Worm (Caenorhabditis elegans) whole organism, L4 larva: ENCODE measurements around the gene F41H8.1.

Experiments used
- D1046.2 ChIP-seq: fragments of 200-800 bp; sonication (Bioruptor generic); IDR thresholded peaks from 2 replicates; pipeline ENCODE4 v1.3.6; 2022; ENCODE audit warnings: missing genetic modification characterization, missing compliant biosample characterization
- F10B5.3 ChIP-seq: sonication (generic microtip); optimal IDR thresholded peaks from 2 replicates; lab custom pipeline; 2016; ENCODE audit warnings: mild to moderate bottlenecking, missing genetic modification characterization, missing compliant biosample characterization
- F26F4.8 ChIP-seq: fragments of 200-800 bp; sonication (Bioruptor generic); conservative IDR thresholded peaks from 2 replicates; pipeline ENCODE4 v1.3.6; 2022; ENCODE audit warnings: missing genetic modification characterization, missing compliant biosample characterization
- T26A8.4 ChIP-seq: fragments of 200-800 bp; sonication (Bioruptor generic); IDR thresholded peaks from 2 replicates; pipeline ENCODE4 v1.3.6; 2022; ENCODE audit warnings: missing genetic modification characterization, missing compliant biosample characterization
- Y105C5A.15 ChIP-seq: fragments of 200-800 bp; sonication (Bioruptor generic); IDR thresholded peaks from 2 replicates; pipeline ENCODE4 v1.3.6; 2022; ENCODE audit warnings: missing genetic modification characterization, missing compliant biosample characterization
- aha-1 ChIP-seq: fragments of 150-350 bp; peaks from one replicate; lab custom pipeline; 2014; ENCODE audit warnings: missing biosample characterization, missing genetic modification characterization
- aly-2 ChIP-seq: sonication (generic microtip); optimal IDR thresholded peaks from 2 replicates; lab custom pipeline; 2018; ENCODE audit warnings: missing biosample characterization, missing genetic modification characterization
- ama-1 ChIP-seq: fragments of 150-350 bp; optimal IDR thresholded peaks from 2 replicates; lab custom pipeline; 2014; ENCODE audit warnings: inconsistent platforms, mixed read lengths
- attf-4 ChIP-seq: sonication (generic microtip); optimal IDR thresholded peaks from 3 replicates; lab custom pipeline; 2017; ENCODE audit warnings: missing biosample characterization, missing genetic modification characterization
- ceh-20 ChIP-seq: fragments of 200-800 bp; sonication (Bioruptor generic); IDR thresholded peaks from 2 replicates; pipeline ENCODE4 v1.3.6; 2022; ENCODE audit warnings: missing genetic modification reagents, missing genetic modification characterization, missing compliant biosample characterization
- ces-1 ChIP-seq: fragments of 150-350 bp; sonication (generic microtip); optimal IDR thresholded peaks from 4 replicates; lab custom pipeline; 2014; ENCODE audit warnings: missing biosample characterization, missing genetic modification reagents, missing genetic modification characterization
- daf-12 ChIP-seq: fragments of 150-350 bp; optimal IDR thresholded peaks from 2 replicates; lab custom pipeline; 2014; ENCODE audit warnings: missing biosample characterization, missing genetic modification reagents, missing genetic modification characterization
- daf-16 ChIP-seq, 3 experiments: sonication (generic microtip); optimal IDR thresholded peaks; 2 replicates each; lab custom pipeline; 2016 to 2017; ENCODE audit warnings: missing genetic modification characterization in 3 of 3, missing genetic modification reagents in 3 of 3, mild to moderate bottlenecking in 2 of 3, missing compliant biosample characterization in 2 of 3, missing biosample characterization in 1 of 3, moderate library complexity in 1 of 3
- dmd-8 ChIP-seq: fragments of 200-800 bp; sonication (Bioruptor generic); IDR thresholded peaks from 2 replicates; pipeline ENCODE4 v1.3.6; 2022; ENCODE audit warnings: missing genetic modification characterization, missing compliant biosample characterization
- dmd-9 ChIP-seq: fragments of 200-800 bp; sonication (Bioruptor generic); IDR thresholded peaks from 2 replicates; pipeline ENCODE4 v1.3.6; 2022; ENCODE audit warnings: missing genetic modification reagents, missing genetic modification characterization, missing compliant biosample characterization
- dve-1 ChIP-seq: sonication (generic microtip); optimal IDR thresholded peaks from 2 replicates; lab custom pipeline; 2017; ENCODE audit warnings: antibody characterized with exemption, mild to moderate bottlenecking, missing genetic modification characterization, missing compliant biosample characterization; ENCODE audit not compliant: insufficient read depth
- fkh-10 ChIP-seq: fragments of 150-350 bp; optimal IDR thresholded peaks from 2 replicates; lab custom pipeline; 2014; ENCODE audit warnings: missing biosample characterization, missing genetic modification reagents, missing genetic modification characterization
- fos-1 ChIP-seq: fragments of 150-350 bp; optimal IDR thresholded peaks from 2 replicates; lab custom pipeline; 2014; ENCODE audit warnings: missing biosample characterization, missing genetic modification characterization
- gei-8 ChIP-seq: fragments of 200-800 bp; sonication (Bioruptor generic); optimal IDR thresholded peaks from 2 replicates; lab custom pipeline; 2018; ENCODE audit warnings: mild to moderate bottlenecking, missing genetic modification characterization, missing compliant biosample characterization
- hlh-11 ChIP-seq: fragments of 200-800 bp; sonication (Bioruptor generic); optimal IDR thresholded peaks from 2 replicates; lab custom pipeline; 2018; ENCODE audit warnings: mild to moderate bottlenecking, missing genetic modification characterization, missing compliant biosample characterization
- lim-7 ChIP-seq: fragments of 200-800 bp; sonication (Bioruptor generic); IDR thresholded peaks from 2 replicates; pipeline ENCODE4 v1.3.6; 2022; ENCODE audit warnings: missing genetic modification characterization, missing compliant biosample characterization
- lin-15B ChIP-seq: fragments of 150-350 bp; sonication (generic microtip); optimal IDR thresholded peaks from 3 replicates; lab custom pipeline; 2014; ENCODE audit warnings: missing biosample characterization, missing genetic modification characterization
- lin-38 ChIP-seq: fragments of 200-800 bp; sonication (Bioruptor generic); IDR thresholded peaks from 2 replicates; pipeline ENCODE4 v1.3.6; 2022; ENCODE audit warnings: missing genetic modification reagents, missing genetic modification characterization, missing compliant biosample characterization
- lin-39 ChIP-seq: fragments of 150-350 bp; optimal IDR thresholded peaks from 2 replicates; lab custom pipeline; 2014; ENCODE audit warnings: missing biosample characterization, missing genetic modification reagents, missing genetic modification characterization
- lir-3 ChIP-seq: sonication (generic microtip); optimal IDR thresholded peaks from 2 replicates; lab custom pipeline; 2016; ENCODE audit warnings: mild to moderate bottlenecking, missing genetic modification characterization, missing compliant biosample characterization
- lsy-2 ChIP-seq, 2 experiments: fragments of 150-350 bp in 1 of 2; sonication (generic microtip) in 1 of 2; optimal IDR thresholded peaks; 2 replicates each; lab custom pipeline; 2014 to 2017; ENCODE audit warnings: missing biosample characterization in 2 of 2, missing genetic modification characterization in 2 of 2
- mdt-29 ChIP-seq: fragments of 200-800 bp; sonication (Bioruptor generic); IDR thresholded peaks from 2 replicates; pipeline ENCODE4 v1.3.6; 2022; ENCODE audit warnings: missing genetic modification reagents, missing genetic modification characterization, missing compliant biosample characterization
- mes-2 ChIP-seq: sonication (generic microtip); optimal IDR thresholded peaks from 2 replicates; lab custom pipeline; 2016; ENCODE audit warnings: missing genotype, mild to moderate bottlenecking, missing genetic modification characterization, missing compliant biosample characterization; ENCODE audit not compliant: poor library complexity, severe bottlenecking
- mxl-2 ChIP-seq: fragments of 200-800 bp; sonication (Bioruptor generic); conservative IDR thresholded peaks from 2 replicates; pipeline ENCODE4 v1.3.6; 2022; ENCODE audit warnings: missing genetic modification reagents, missing genetic modification characterization, missing compliant biosample characterization
- nhr-10 ChIP-seq: fragments of 150-350 bp; optimal IDR thresholded peaks from 2 replicates; lab custom pipeline; 2014; ENCODE audit warnings: missing biosample characterization, missing genetic modification characterization
- nhr-111 ChIP-seq: fragments of 200-800 bp; sonication (Bioruptor generic); optimal IDR thresholded peaks from 2 replicates; lab custom pipeline; 2018; ENCODE audit warnings: mild to moderate bottlenecking, missing genetic modification characterization, missing compliant biosample characterization
- nhr-25 ChIP-seq: sonication (generic microtip); optimal IDR thresholded peaks from 2 replicates; lab custom pipeline; 2017; ENCODE audit warnings: missing genetic modification characterization, mild to moderate bottlenecking, missing compliant biosample characterization, antibody characterized with exemption, moderate library complexity, borderline replicate concordance; ENCODE audit not compliant: insufficient read depth
- nhr-41 ChIP-seq: fragments of 200-800 bp; sonication (Bioruptor generic); IDR thresholded peaks from 2 replicates; pipeline ENCODE4 v1.3.6; 2022; ENCODE audit warnings: missing genetic modification reagents, missing genetic modification characterization, missing compliant biosample characterization
- nhr-42 ChIP-seq: fragments of 200-800 bp; sonication (Bioruptor generic); IDR thresholded peaks from 2 replicates; pipeline ENCODE4 v1.3.6; 2022; ENCODE audit warnings: missing genetic modification characterization, missing compliant biosample characterization
- nhr-48 ChIP-seq: sonication (generic microtip); optimal IDR thresholded peaks from 2 replicates; lab custom pipeline; 2016; ENCODE audit warnings: mild to moderate bottlenecking, missing genetic modification characterization, missing compliant biosample characterization
- nhr-6 ChIP-seq: fragments of 150-350 bp; optimal IDR thresholded peaks from 2 replicates; lab custom pipeline; 2014; ENCODE audit warnings: missing biosample characterization, missing genetic modification characterization
- nhr-76 ChIP-seq: fragments of 150-350 bp; optimal IDR thresholded peaks from 2 replicates; lab custom pipeline; 2014; ENCODE audit warnings: missing biosample characterization, missing genetic modification characterization
- nhr-77 ChIP-seq: fragments of 150-350 bp; optimal IDR thresholded peaks from 2 replicates; lab custom pipeline; 2014; ENCODE audit warnings: missing biosample characterization, missing genetic modification characterization
- pqm-1 ChIP-seq: sonication (generic microtip); optimal IDR thresholded peaks from 2 replicates; lab custom pipeline; 2017; ENCODE audit warnings: missing biosample characterization, missing genetic modification characterization
- sdz-12 ChIP-seq: fragments of 200-800 bp; sonication (Bioruptor generic); optimal IDR thresholded peaks from 2 replicates; lab custom pipeline; 2018; ENCODE audit warnings: mild to moderate bottlenecking, missing genetic modification characterization, missing compliant biosample characterization
- snpc-4 ChIP-seq: fragments of 150-350 bp; optimal IDR thresholded peaks from 2 replicates; lab custom pipeline; 2014; ENCODE audit warnings: missing biosample characterization, missing genetic modification characterization
- unc-130 ChIP-seq: sonication (generic microtip); optimal IDR thresholded peaks from 2 replicates; lab custom pipeline; 2016; ENCODE audit warnings: missing genetic modification reagents, missing genetic modification characterization, missing compliant biosample characterization
- vab-7 ChIP-seq: fragments of 200-800 bp; sonication (Bioruptor generic); IDR thresholded peaks from 2 replicates; pipeline ENCODE4 v1.3.6; 2022; ENCODE audit warnings: missing genetic modification reagents, missing genetic modification characterization, missing compliant biosample characterization
- zag-1 ChIP-seq: fragments of 150-350 bp; optimal IDR thresholded peaks from 2 replicates; lab custom pipeline; 2014; ENCODE audit warnings: missing biosample characterization, missing genetic modification characterization
- zfp-2 ChIP-seq: sonication (generic microtip); optimal IDR thresholded peaks from 2 replicates; lab custom pipeline; 2016; ENCODE audit warnings: mild to moderate bottlenecking, missing genetic modification characterization, missing compliant biosample characterization
- ztf-7 ChIP-seq: fragments of 150-350 bp; optimal IDR thresholded peaks from 2 replicates; lab custom pipeline; 2014; ENCODE audit warnings: missing biosample characterization, missing genetic modification characterization

F41H8.1 gene

DNA sequence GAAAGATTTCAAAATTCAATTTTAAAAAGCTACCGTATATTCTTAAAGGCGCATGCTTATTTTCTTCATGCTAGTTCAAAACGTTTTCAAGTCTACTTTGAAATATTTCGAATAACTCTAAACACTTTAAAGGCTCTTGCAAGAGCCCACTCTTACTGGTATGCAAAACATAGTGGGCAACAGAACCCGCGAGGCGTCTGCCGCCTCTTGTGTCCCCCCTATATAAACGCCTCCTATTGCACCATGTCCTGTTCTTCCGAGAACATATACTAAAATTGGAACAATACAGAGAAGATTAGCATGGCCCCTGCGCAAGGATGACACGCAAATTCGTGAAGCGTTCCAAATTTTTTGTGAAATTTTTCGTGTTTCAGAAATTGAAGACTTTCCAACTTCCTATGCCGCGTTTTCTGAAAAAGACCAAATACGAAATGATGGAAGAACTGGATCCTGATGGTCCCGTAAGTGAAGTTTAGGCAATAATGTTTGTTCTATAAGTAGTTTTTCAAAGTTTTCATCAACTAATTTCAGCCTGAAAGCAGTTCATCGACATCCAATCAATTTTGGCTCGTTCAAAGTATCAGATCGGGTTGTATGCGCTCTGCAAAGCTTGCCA is 25.5 kb downstream of the F41H8.1 start (continued):
- no peak for TF ChIP-seq gei-8 (GFP tag; lab: Kevin White, UChicago)
- TF ChIP-seq pqm-1 (tag; lab: Kevin White, UChicago): no peak
- TF ChIP-seq lin-38 (GFP tag; lab: Robert Waterston, UW): peak; percentile 74
- no peak for TF ChIP-seq Y105C5A.15 (GFP tag; lab: Robert Waterston, UW)
- no peak for TF ChIP-seq nhr-41 (GFP tag; lab: Robert Waterston, UW)
- no peak for TF ChIP-seq fkh-10 (GFP tag; lab: Kevin White, UChicago)
- TF ChIP-seq T26A8.4 (GFP tag; lab: Robert Waterston, UW): no peak
- peak; percentile 48; the same call in 1 of the 2 replicates for TF ChIP-seq vab-7 (GFP tag; lab: Robert Waterston, UW)
- peak; percentile 40; the same call in 1 of the 2 replicates for TF ChIP-seq lim-7 (GFP tag; lab: Robert Waterston, UW)
- TF ChIP-seq mdt-29: peak; percentile 58
- TF ChIP-seq daf-12 (tag; lab: Kevin White, UChicago): no peak
- TF ChIP-seq nhr-42 (GFP tag; lab: Robert Waterston, UW): no peak
- no peak for TF ChIP-seq sdz-12 (GFP tag; lab: Kevin White, UChicago)
- no peak for TF ChIP-seq daf-16 (GFP tag; optimal IDR thresholded peaks at IDR 0.05; lab: Kevin White, UChicago)
- TF ChIP-seq daf-16 (tag; optimal IDR thresholded peaks at IDR 0.05; lab: Kevin White, UChicago): no peak
- TF ChIP-seq F10B5.3 (tag; lab: Kevin White, UChicago): no peak
- no peak for TF ChIP-seq nhr-111
- TF ChIP-seq mes-2 (tag; lab: Kevin White, UChicago): no peak
- no peak for TF ChIP-seq nhr-77
- no peak for TF ChIP-seq ztf-7
- TF ChIP-seq nhr-76 (tag; lab: Kevin White, UChicago): no peak
- TF ChIP-seq zag-1 (tag; lab: Kevin White, UChicago): no peak
- no peak for TF ChIP-seq lin-15B (tag; lab: Kevin White, UChicago)
- TF ChIP-seq dve-1: no peak
- no peak for TF ChIP-seq nhr-6 (tag; lab: Kevin White, UChicago)
- TF ChIP-seq lir-3 (tag; lab: Kevin White, UChicago): no peak
- no peak for TF ChIP-seq ces-1 (GFP tag; lab: Kevin White, UChicago)
- no peak for TF ChIP-seq nhr-10 (tag; lab: Kevin White, UChicago)
- no peak for TF ChIP-seq D1046.2
- TF ChIP-seq lin-39 (tag; lab: Kevin White, UChicago): no peak
- TF ChIP-seq zfp-2: no peak
- no peak for TF ChIP-seq nhr-48

DNA sequence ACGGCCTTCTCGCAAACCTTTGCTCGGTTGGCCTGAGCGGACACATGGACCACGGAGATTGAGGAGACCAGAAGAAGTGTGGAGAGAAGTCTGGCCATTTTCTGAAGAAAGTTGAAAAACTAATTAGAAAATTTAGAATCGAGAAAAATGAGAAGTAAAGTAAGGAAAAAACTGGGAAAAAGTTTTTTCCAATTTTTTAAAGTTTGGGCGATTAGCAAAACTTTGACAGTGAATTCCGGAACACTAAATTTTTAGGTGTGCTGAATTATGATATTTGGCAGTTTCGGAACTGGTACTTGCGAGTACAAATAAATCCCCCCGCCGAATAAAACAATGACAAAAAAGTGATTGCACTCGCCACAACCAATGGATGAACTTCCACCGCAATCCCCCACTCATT is 33.3 kb downstream of the F41H8.1 start, which contains the start of gene T02B11.3:
TSS of gene T02B11.3 (minus strand) at position 101 of the 400 bp plus-strand sequence.
- TF ChIP-seq ceh-20 (no peak), lin-38 (GFP tag; lab: Robert Waterston, UW) (no peak), ces-1 (GFP tag; lab: Kevin White, UChicago) (no peak), nhr-25 (no peak), mdt-29 (no peak), attf-4 (tag; lab: Kevin White, UChicago) (no peak), fos-1 (tag; lab: Kevin White, UChicago) (no peak), hlh-11 (no peak), ama-1 (lab: Kevin White, UChicago) (no peak), dmd-8 (GFP tag; lab: Robert Waterston, UW) (no peak), lsy-2 (tag; optimal IDR thresholded peaks at IDR 0.05; lab: Kevin White, UChicago) (no peak), unc-130 (GFP tag; lab: Kevin White, UChicago) (no peak), F26F4.8 (GFP tag; lab: Robert Waterston, UW) (no peak), aha-1 (no peak), Y105C5A.15 (GFP tag; lab: Robert Waterston, UW) (no peak), aly-2 (no peak), lim-7 (GFP tag; lab: Robert Waterston, UW) (no peak), mxl-2 (GFP tag; lab: Robert Waterston, UW) (no peak), snpc-4 (no peak), dmd-9 (GFP tag; lab: Robert Waterston, UW) (no peak)
